Worm (Caenorhabditis elegans) whole organism, L3 larva: ENCODE results near the gene srw-90.

Experiments
- ZK546.5 ChIP-seq: sonication (generic microtip); optimal IDR thresholded peaks from 2 replicates; lab custom pipeline; 2017; ENCODE audit warnings: missing biosample characterization, missing genetic modification characterization
- ceh-82 ChIP-seq: fragments of 150-350 bp; optimal IDR thresholded peaks from 2 replicates; lab custom pipeline; 2014; ENCODE audit warnings: missing biosample characterization, missing genetic modification characterization
- jun-1 ChIP-seq: fragments of 150-350 bp; optimal IDR thresholded peaks from 2 replicates; lab custom pipeline; 2014; ENCODE audit warnings: missing biosample characterization, missing genetic modification reagents, missing genetic modification characterization
- mdl-1 ChIP-seq: fragments of 150-350 bp; optimal IDR thresholded peaks from 2 replicates; lab custom pipeline; 2014; ENCODE audit warnings: missing biosample characterization, missing genetic modification characterization
- mml-1 ChIP-seq: fragments of 150-350 bp; sonication (generic microtip); optimal IDR thresholded peaks from 3 replicates; lab custom pipeline; 2014; ENCODE audit warnings: missing biosample characterization, missing genetic modification characterization
- zag-1 ChIP-seq: fragments of 150-350 bp; optimal IDR thresholded peaks from 2 replicates; lab custom pipeline; 2014; ENCODE audit warnings: missing biosample characterization, missing genetic modification characterization

DNA sequence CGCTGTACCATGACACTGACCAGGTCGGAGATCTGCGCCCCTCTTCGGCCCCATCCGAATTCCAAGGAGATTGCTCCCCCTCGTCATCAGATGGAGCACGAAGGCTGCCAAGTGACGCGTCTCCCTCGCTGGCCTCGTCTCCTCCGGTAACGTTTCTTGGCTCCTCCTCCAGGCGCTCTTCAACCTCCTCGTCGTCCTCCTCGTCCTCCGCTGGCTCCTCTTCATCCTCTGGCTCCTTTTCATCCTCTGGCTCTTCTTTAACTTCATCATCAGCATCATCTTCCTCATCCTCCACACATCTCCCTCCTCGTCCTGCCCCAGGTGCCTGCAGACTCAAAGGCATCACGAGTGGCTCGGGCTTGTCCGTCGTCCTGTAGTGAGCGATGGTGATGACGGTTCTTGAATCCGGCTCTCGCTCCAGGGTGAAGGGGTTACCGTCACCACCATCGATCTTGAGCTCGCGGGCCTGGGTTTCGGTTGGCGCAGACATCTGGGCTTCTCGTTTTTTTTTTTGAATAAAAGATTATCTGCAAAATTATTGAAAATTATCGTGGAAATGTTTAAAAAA is 2.5 kb upstream of the srw-90 start:
- no peak for TF ChIP-seq zag-1
- no peak for TF ChIP-seq jun-1 (tag; lab: Kevin White, UChicago)
- no peak for TF ChIP-seq mml-1 (tag; lab: Kevin White, UChicago)
- no peak for TF ChIP-seq mdl-1 (tag; lab: Kevin White, UChicago)
- no peak for TF ChIP-seq ZK546.5
- TF ChIP-seq ceh-82 (tag; lab: Kevin White, UChicago), result no peak
